Worm (Caenorhabditis elegans) whole organism, mixed stage, embryonic: Measurements from ENCODE around the gene hsp-25.

Source experiments
- lsy-2 ChIP-seq: fragments of 150-350 bp; optimal IDR thresholded peaks from 2 replicates; lab custom pipeline; 2014; ENCODE audit warnings: missing biosample characterization, missing genetic modification characterization
- nhr-12 ChIP-seq: fragments of 150-350 bp; optimal IDR thresholded peaks from 2 replicates; lab custom pipeline; 2014; ENCODE audit warnings: missing biosample characterization, missing genetic modification characterization
- nhr-237 ChIP-seq: fragments of 150-350 bp; optimal IDR thresholded peaks from 2 replicates; lab custom pipeline; 2014; ENCODE audit warnings: missing biosample characterization, missing genetic modification characterization
- nhr-76 ChIP-seq: sonication (generic microtip); optimal IDR thresholded peaks from 2 replicates; lab custom pipeline; 2017; ENCODE audit warnings: missing biosample characterization, missing genetic modification characterization
- ztf-11 ChIP-seq: fragments of 150-350 bp; optimal IDR thresholded peaks from 2 replicates; lab custom pipeline; 2014; ENCODE audit warnings: missing biosample characterization, missing genetic modification characterization

DNA sequence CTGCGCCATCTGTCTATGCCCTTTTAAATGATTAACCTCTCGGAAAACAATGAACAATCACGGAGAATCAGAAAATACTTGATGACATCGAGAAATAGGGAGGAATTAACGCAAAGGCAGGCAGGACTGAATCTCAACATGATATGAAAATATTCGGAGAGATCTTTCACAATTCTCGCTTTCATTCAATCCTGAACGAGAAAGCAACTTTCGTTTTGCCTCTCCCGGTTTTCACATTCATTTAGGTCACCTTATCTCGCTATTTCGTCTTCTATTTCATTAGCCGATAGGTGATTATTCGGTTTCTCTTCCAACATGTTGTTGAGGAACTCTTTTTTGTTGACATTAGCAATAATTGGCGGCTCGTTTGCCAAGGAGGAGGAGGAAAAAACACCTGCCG lies 35.1 kb downstream of the hsp-25 start:
- TF ChIP-seq nhr-76 (tag; lab: Kevin White, UChicago) (no peak), lsy-2 (tag; lab: Kevin White, UChicago) (no peak), nhr-12 (no peak), nhr-237 (tag; lab: Kevin White, UChicago) (no peak), ztf-11 (no peak)
